Worm (Caenorhabditis elegans): ENCODE results near the gene flp-15.

DNA sequence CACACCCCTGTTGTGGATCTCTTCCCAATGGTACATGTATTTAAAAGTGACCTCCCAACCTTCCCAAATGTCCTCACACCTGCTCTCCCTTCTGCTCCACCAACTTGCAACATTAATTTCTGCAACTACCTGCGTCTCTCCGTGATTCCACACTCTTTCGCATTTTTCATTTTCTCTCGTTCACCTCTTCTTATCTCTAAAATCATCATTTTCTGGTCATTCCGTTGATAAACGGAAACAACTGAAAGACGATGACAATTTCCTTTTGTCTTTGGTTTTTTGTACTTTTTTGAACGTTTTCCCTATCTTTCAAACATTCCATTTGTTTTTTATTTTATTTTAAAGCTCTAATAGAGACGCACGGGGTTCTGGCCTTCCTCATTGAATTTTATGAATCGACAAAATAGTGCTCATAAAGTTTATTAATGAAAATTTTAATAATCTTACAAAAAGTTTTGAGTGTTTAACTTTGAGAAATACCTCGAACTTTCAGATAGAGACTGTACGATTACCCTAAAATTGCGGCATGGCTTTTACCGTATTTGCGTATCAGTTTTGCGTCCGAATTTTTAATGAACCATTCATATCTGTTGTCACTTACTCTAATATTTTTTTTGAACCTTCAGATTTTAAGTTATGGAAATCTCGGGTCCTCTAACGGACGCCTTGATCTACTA is 5.2 kb upstream of the flp-15 start, which contains the start of gene aqp-11:
- no peak for TF ChIP-seq pha-4 (tag; optimal IDR thresholded peaks at IDR 0.05)
- no peak for TF ChIP-seq snpc-4 (tag; optimal IDR thresholded peaks at IDR 0.05)
- TF ChIP-seq elt-3 (tag; optimal IDR thresholded peaks at IDR 0.05), result no peak
- no peak for TF ChIP-seq lin-13 (tag; optimal IDR thresholded peaks at IDR 0.05)
- no peak for TF ChIP-seq nhr-76 (tag; optimal IDR thresholded peaks at IDR 0.05)

Measured in whole organism, mixed stage, embryonic.